5 worm cellular contexts compared by ENCODE assay signal in genomic region chrV:773256-773655, ce11.
TF ChIP-seq lines count a peak whose summit lies in the region.

sti-1 (plus strand) TSS chrV:773518.

TF ChIP-seq in whole organism, L1 larva, 84 proteins besides CTCF, POLR2A, EP300 and RAD21 (continues in another document):
- TF ChIP-seq unc-62 (GFP tag; optimal IDR thresholded peaks at IDR 0.05; lab: Kevin White, UChicago) (no peak), unc-130 (tag; optimal IDR thresholded peaks at IDR 0.05; lab: Kevin White, UChicago) (peak; percentile 89), unc-98 (GFP tag; IDR thresholded peaks at IDR 0.05; lab: Robert Waterston, UW) (peak; percentile 35; the same call in 1 of the 2 replicates), aly-2 (tag; optimal IDR thresholded peaks at IDR 0.05; lab: Kevin White, UChicago) (peak; percentile 51), C04F5.9 (tag; optimal IDR thresholded peaks at IDR 0.05; lab: Kevin White, UChicago) (peak; percentile 41), pag-3 (tag; optimal IDR thresholded peaks at IDR 0.05; lab: Kevin White, UChicago; ENCODE audit: borderline replicate concordance, insufficient read depth) (no peak), dsc-1 (tag; optimal IDR thresholded peaks at IDR 0.05; lab: Kevin White, UChicago) (peak; percentile 92), hpl-2 (GFP tag; optimal IDR thresholded peaks at IDR 0.05; lab: Kevin White, UChicago) (no peak), grh-1 (GFP tag; IDR thresholded peaks at IDR 0.05; lab: Robert Waterston, UW) (peak; percentile 77), ces-1 (GFP tag; optimal IDR thresholded peaks at IDR 0.05; lab: Kevin White, UChicago) (no peak), isw-1 (GFP tag; IDR thresholded peaks at IDR 0.05; lab: Robert Waterston, UW) (peak; percentile 87), fkh-4 (tag; optimal IDR thresholded peaks at IDR 0.05; lab: Kevin White, UChicago; ENCODE audit: borderline replicate concordance) (no peak), nhr-237 (tag; optimal IDR thresholded peaks at IDR 0.05; lab: Kevin White, UChicago) (peak; percentile 83), nhr-47 (tag; optimal IDR thresholded peaks at IDR 0.05; lab: Kevin White, UChicago) (peak; percentile 93), egl-27 (tag; optimal IDR thresholded peaks at IDR 0.05; lab: Kevin White, UChicago) (no peak), alr-1 (tag; optimal IDR thresholded peaks at IDR 0.05; lab: Kevin White, UChicago; ENCODE audit: borderline replicate concordance) (no peak), fos-1 (tag; optimal IDR thresholded peaks at IDR 0.05; lab: Kevin White, UChicago) (peak; percentile 76)

TF ChIP-seq in whole organism, L3 larva, 47 proteins besides CTCF, POLR2A, EP300 and RAD21 (continues in another document):
- TF ChIP-seq tbx-2 (tag; optimal IDR thresholded peaks at IDR 0.05; lab: Kevin White, UChicago) = no peak
- no peak for TF ChIP-seq ZK546.5 (tag; optimal IDR thresholded peaks at IDR 0.05; lab: Kevin White, UChicago)
- TF ChIP-seq sea-2 (GFP tag; optimal IDR thresholded peaks at IDR 0.05; lab: Kevin White, UChicago) = no peak
- no peak for TF ChIP-seq elt-1 (tag; optimal IDR thresholded peaks at IDR 0.05; lab: Kevin White, UChicago)
- peak; percentile 68 for TF ChIP-seq nhr-43 (tag; optimal IDR thresholded peaks at IDR 0.05; lab: Kevin White, UChicago; ENCODE audit: poor library complexity, severe bottlenecking)
- peak; percentile 94 for TF ChIP-seq egl-5 (tag; optimal IDR thresholded peaks at IDR 0.05; lab: Kevin White, UChicago)
- peak; percentile 73 for TF ChIP-seq nhr-25 (tag; optimal IDR thresholded peaks at IDR 0.05; lab: Kevin White, UChicago)
- TF ChIP-seq pha-4 (tag; optimal IDR thresholded peaks at IDR 0.05; lab: Kevin White, UChicago) = peak; percentile 89
- no peak for TF ChIP-seq nhr-237 (tag; optimal IDR thresholded peaks at IDR 0.05; lab: Kevin White, UChicago)
- TF ChIP-seq nhr-28 (tag; optimal IDR thresholded peaks at IDR 0.05; lab: Kevin White, UChicago) = peak; percentile 1
- peak; percentile 76 for TF ChIP-seq nhr-77 (tag; optimal IDR thresholded peaks at IDR 0.05; lab: Kevin White, UChicago)
- peak; percentile 35 for TF ChIP-seq skn-1 (tag; optimal IDR thresholded peaks at IDR 0.05; lab: Kevin White, UChicago)
- TF ChIP-seq zag-1 (tag; optimal IDR thresholded peaks at IDR 0.05; lab: Kevin White, UChicago) = no peak
- TF ChIP-seq nfya-1 (tag; optimal IDR thresholded peaks at IDR 0.05; lab: Kevin White, UChicago; ENCODE audit: insufficient read depth) = peak; percentile 92
- TF ChIP-seq unc-39 (tag; optimal IDR thresholded peaks at IDR 0.05; lab: Kevin White, UChicago) = no peak
- TF ChIP-seq fkh-2 (tag; optimal IDR thresholded peaks at IDR 0.05; lab: Kevin White, UChicago) = no peak
- TF ChIP-seq elt-3 (tag; optimal IDR thresholded peaks at IDR 0.05; lab: Kevin White, UChicago) = no peak
- TF ChIP-seq nhr-67 (tag; optimal IDR thresholded peaks at IDR 0.05; lab: Kevin White, UChicago) = no peak
- TF ChIP-seq nhr-76 (tag; optimal IDR thresholded peaks at IDR 0.05; lab: Kevin White, UChicago) = peak; percentile 20

TF ChIP-seq in whole organism, early embryonic, 17 proteins besides CTCF, POLR2A, EP300 and RAD21:
- TF ChIP-seq F13C5.2 (tag; optimal IDR thresholded peaks at IDR 0.05; lab: Kevin White, UChicago) (peak; percentile 34), pes-1 (GFP tag; IDR thresholded peaks at IDR 0.05; lab: Robert Waterston, UW) (no peak)
TF ChIP-seq in whole organism, early embryonic: peak in this region for 1.

TF ChIP-seq in whole organism, midembryonic, 9 proteins besides CTCF, POLR2A, EP300 and RAD21:
- TF ChIP-seq med-1 (GFP tag; optimal IDR thresholded peaks at IDR 0.05; lab: Kevin White, UChicago; ENCODE audit: insufficient read depth) = peak; percentile 18
- peak; percentile 68 for TF ChIP-seq cog-1 (tag; optimal IDR thresholded peaks at IDR 0.05; lab: Kevin White, UChicago)
- TF ChIP-seq ztf-23 (GFP tag; IDR thresholded peaks at IDR 0.05; lab: Robert Waterston, UW) = no peak
- no peak for TF ChIP-seq flt-1 (GFP tag; IDR thresholded peaks at IDR 0.05; lab: Robert Waterston, UW)

TF ChIP-seq in whole organism, young adult, 124 proteins besides CTCF, POLR2A, EP300 and RAD21 (continues in another document):
- TF ChIP-seq dpff-1 (tag; optimal IDR thresholded peaks at IDR 0.05; lab: Kevin White, UChicago) (no peak), dox-1 (GFP tag; IDR thresholded peaks at IDR 0.05; lab: Robert Waterston, UW) (peak; percentile 66), tbp1 (GFP tag; optimal IDR thresholded peaks at IDR 0.05; lab: Kevin White, UChicago) (peak; percentile 55), attf-6 (GFP tag; IDR thresholded peaks at IDR 0.05; lab: Robert Waterston, UW) (no peak), nfyb-1 (GFP tag; IDR thresholded peaks at IDR 0.05; lab: Robert Waterston, UW) (peak; percentile 44; the same call in 1 of the 2 replicates), let-607 (tag; optimal IDR thresholded peaks at IDR 0.05; lab: Kevin White, UChicago) (no peak), ekl-4 (GFP tag; IDR thresholded peaks at IDR 0.05; lab: Robert Waterston, UW) (peak; percentile 67; the same call in 1 of the 2 replicates), hmg-20 (GFP tag; IDR thresholded peaks at IDR 0.05; lab: Robert Waterston, UW) (0 out of 2 replicates have a peak, but pooled peaks have one; percentile 7), Y53F4B.3 (GFP tag; IDR thresholded peaks at IDR 0.05; lab: Robert Waterston, UW) (no peak), hsf-1 (GFP tag; IDR thresholded peaks at IDR 0.05; lab: Robert Waterston, UW) (peak; percentile 98), F39B2.1 (GFP tag; IDR thresholded peaks at IDR 0.05; lab: Robert Waterston, UW) (no peak), ceh-58 (GFP tag; IDR thresholded peaks at IDR 0.05; lab: Robert Waterston, UW) (no peak), cebp-1 (GFP tag; IDR thresholded peaks at IDR 0.05; lab: Robert Waterston, UW) (no peak), cebp-1 (tag; optimal IDR thresholded peaks at IDR 0.05; lab: Kevin White, UChicago) (peak; percentile 59), attf-3 (GFP tag; conservative IDR thresholded peaks at IDR 0.05; lab: Robert Waterston, UW) (no peak), atf-7 (tag; optimal IDR thresholded peaks at IDR 0.05; lab: Kevin White, UChicago) (no peak), ceh-40 (GFP tag; IDR thresholded peaks at IDR 0.05; lab: Robert Waterston, UW) (no peak), ztf-26 (tag; optimal IDR thresholded peaks at IDR 0.05; lab: Kevin White, UChicago) (peak; percentile 10), F57C9.4 (tag; optimal IDR thresholded peaks at IDR 0.05; lab: Kevin White, UChicago) (no peak), rec-8 (tag; optimal IDR thresholded peaks at IDR 0.05; lab: Kevin White, UChicago) (no peak), B0035.1 (tag; optimal IDR thresholded peaks at IDR 0.05; lab: Kevin White, UChicago) (no peak), ztf-6 (GFP tag; IDR thresholded peaks at IDR 0.05; lab: Robert Waterston, UW) (no peak), chd-7 (tag; optimal IDR thresholded peaks at IDR 0.05; lab: Kevin White, UChicago) (no peak), sptf-2 (GFP tag; optimal IDR thresholded peaks at IDR 0.05; lab: Kevin White, UChicago) (no peak), madf-8 (GFP tag; conservative IDR thresholded peaks at IDR 0.05; lab: Robert Waterston, UW) (peak; percentile 34), aptf-2 (GFP tag; conservative IDR thresholded peaks at IDR 0.05; lab: Robert Waterston, UW) (no peak), ztf-28 (GFP tag; IDR thresholded peaks at IDR 0.05; lab: Robert Waterston, UW) (no peak), akir-1 (GFP tag; optimal IDR thresholded peaks at IDR 0.05; lab: Kevin White, UChicago) (no peak), ama-1 (optimal IDR thresholded peaks at IDR 0.05; lab: Kevin White, UChicago) (no peak), ama-1 (GFP tag; optimal IDR thresholded peaks at IDR 0.05; lab: Kevin White, UChicago) (no peak), nfya-2 (GFP tag; IDR thresholded peaks at IDR 0.05; lab: Robert Waterston, UW) (no peak), rcor-1 (GFP tag; IDR thresholded peaks at IDR 0.05; lab: Robert Waterston, UW) (peak; percentile 64; the same call in 1 of the 2 replicates), bed-2 (GFP tag; IDR thresholded peaks at IDR 0.05; lab: Robert Waterston, UW) (no peak), ztf-25 (GFP tag; IDR thresholded peaks at IDR 0.05; lab: Robert Waterston, UW) (no peak), ZK185.1 (tag; optimal IDR thresholded peaks at IDR 0.05; lab: Kevin White, UChicago; ENCODE audit: poor library complexity, severe bottlenecking) (peak; percentile 7), sdz-38 (tag; optimal IDR thresholded peaks at IDR 0.05; lab: Kevin White, UChicago) (no peak), K11D2.4 (GFP tag; IDR thresholded peaks at IDR 0.05; lab: Robert Waterston, UW) (no peak), ccch-3 (GFP tag; optimal IDR thresholded peaks at IDR 0.05; lab: Kevin White, UChicago) (no peak), F10E7.11 (tag; optimal IDR thresholded peaks at IDR 0.05; lab: Kevin White, UChicago) (no peak), lsl-1 (GFP tag; optimal IDR thresholded peaks at IDR 0.05; lab: Kevin White, UChicago) (peak; percentile 38), Y79H2A.3 (GFP tag; conservative IDR thresholded peaks at IDR 0.05; lab: Robert Waterston, UW) (no peak), nhr-27 (tag; optimal IDR thresholded peaks at IDR 0.05; lab: Kevin White, UChicago) (no peak), B0261.1 (tag; optimal IDR thresholded peaks at IDR 0.05; lab: Kevin White, UChicago) (no peak), rpc-1 (optimal IDR thresholded peaks at IDR 0.05; lab: Kevin White, UChicago) (peak; percentile 42), rpc-1 (tag; optimal IDR thresholded peaks at IDR 0.05; lab: Kevin White, UChicago) (no peak), egl-18 (GFP tag; IDR thresholded peaks at IDR 0.05; lab: Robert Waterston, UW) (no peak), lsy-27 (tag; optimal IDR thresholded peaks at IDR 0.05; lab: Kevin White, UChicago; ENCODE audit: borderline replicate concordance, insufficient read depth) (no peak), F49E8.2 (tag; optimal IDR thresholded peaks at IDR 0.05; lab: Kevin White, UChicago; ENCODE audit: insufficient read depth) (no peak), C17E4.6 (GFP tag; IDR thresholded peaks at IDR 0.05; lab: Robert Waterston, UW) (no peak), tlf-1 (GFP tag; optimal IDR thresholded peaks at IDR 0.05; lab: Kevin White, UChicago) (peak; percentile 56), zfh-2 (GFP tag; conservative IDR thresholded peaks at IDR 0.05; lab: Robert Waterston, UW) (no peak), madf-10 (tag; optimal IDR thresholded peaks at IDR 0.05; lab: Kevin White, UChicago) (no peak), unc-62 (GFP tag; optimal IDR thresholded peaks at IDR 0.05; lab: Kevin White, UChicago) (no peak), Y56A3A.18 (GFP tag; IDR thresholded peaks at IDR 0.05; lab: Robert Waterston, UW) (no peak), ceh-27 (GFP tag; optimal IDR thresholded peaks at IDR 0.05; lab: Kevin White, UChicago) (peak; percentile 47)

Comparison
In these comparisons a context has a peak if more than half of its experiments do, and no peak if none do; other contexts are left out.
1. Of the 8 proteins assayed by ChIP-seq in both whole organism, young adult and whole organism, L1 larva: peak only in whole organism, young adult: none; only in whole organism, L1 larva: ama-1, nhr-90 and unc-130; in both: dpl-1, efl-1, lin-35 and snpc-4; in neither: 1.